Fruit fly (Drosophila melanogaster): Measurements from ENCODE around the gene CG4619.

Gene CG4619

DNA sequence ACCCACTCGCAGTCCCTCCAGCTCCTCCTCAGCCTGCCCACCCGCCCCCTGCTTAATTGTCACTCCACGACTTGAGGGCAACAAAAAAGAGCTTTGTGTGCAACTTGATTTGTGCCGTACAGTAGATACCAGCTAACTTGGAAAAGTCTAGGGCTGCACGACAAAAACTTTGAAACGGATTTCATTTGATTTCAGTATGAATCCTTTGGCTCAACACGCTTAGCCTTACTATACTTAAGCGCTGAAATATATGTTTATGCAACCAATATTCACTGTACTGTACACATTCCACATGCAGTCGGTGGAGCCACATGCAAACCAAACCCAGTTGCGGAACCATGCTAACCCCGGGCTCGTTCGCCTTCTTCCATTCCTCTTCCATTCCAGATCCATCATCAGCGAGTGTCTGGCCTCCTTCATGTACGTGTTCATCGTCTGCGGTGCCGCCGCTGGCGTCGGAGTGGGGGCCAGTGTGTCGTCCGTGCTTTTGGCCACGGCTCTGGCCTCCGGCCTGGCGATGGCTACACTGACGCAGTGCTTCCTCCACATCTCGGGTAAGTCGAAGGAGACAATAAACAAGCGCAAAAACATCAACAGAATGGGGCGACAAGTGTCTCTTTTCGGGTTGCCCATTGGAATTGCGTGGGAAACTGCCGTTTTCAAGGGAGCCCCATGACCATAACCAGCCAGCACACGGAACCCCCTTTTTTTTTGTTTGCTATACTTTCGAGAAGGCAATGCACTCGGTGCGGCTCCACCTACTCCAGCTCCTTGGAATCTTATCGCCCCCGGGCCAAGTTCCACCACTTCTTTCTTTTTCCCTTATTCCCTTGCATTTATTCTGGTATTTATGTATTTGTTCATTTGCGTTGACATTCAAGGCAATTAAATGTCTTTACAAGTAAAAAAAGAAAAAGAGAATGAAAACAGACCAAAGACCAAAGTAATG is 48.0 kb downstream of the CG4619 start (continued):
- TF ChIP-seq knrl (GFP tag; IDR thresholded peaks at IDR 0.05; ENCODE audit: partially characterized antibody) (no peak), CG13894 (tag; optimal IDR thresholded peaks at IDR 0.05) (no peak), gsb (GFP tag; IDR thresholded peaks at IDR 0.05) (no peak), CHES-1-like (GFP tag; optimal IDR thresholded peaks at IDR 0.05) (no peak), CG9876 (GFP tag; optimal IDR thresholded peaks at IDR 0.05) (no peak), Six4 (GFP tag; optimal IDR thresholded peaks at IDR 0.05) (peak; percentile 60), grau (tag; optimal IDR thresholded peaks at IDR 0.05) (peak; percentile 84), ind (GFP tag; optimal IDR thresholded peaks at IDR 0.05) (peak; percentile 57), Hr39 (optimal IDR thresholded peaks at IDR 0.05) (no peak), Dip2 (GFP tag; IDR thresholded peaks at IDR 0.05) (no peak), tx (GFP tag; optimal IDR thresholded peaks at IDR 0.05) (no peak), bsh (GFP tag; optimal IDR thresholded peaks at IDR 0.05) (peak; percentile 79 to 83), CG12219 (GFP tag; optimal IDR thresholded peaks at IDR 0.05) (peak; percentile 52), CG9437 (GFP tag; optimal IDR thresholded peaks at IDR 0.05) (no peak), lmd (GFP tag; IDR thresholded peaks at IDR 0.05) (peak; percentile 65), jigr1 (GFP tag; IDR thresholded peaks at IDR 0.05) (peak; percentile 65; the same call in 2 of the 3 replicates), CG1647 (GFP tag; optimal IDR thresholded peaks at IDR 0.05) (no peak), CG13296 (GFP tag; optimal IDR thresholded peaks at IDR 0.05) (no peak), dmrt99B (tag; optimal IDR thresholded peaks at IDR 0.05) (peak; percentile 71), Deaf1 (tag; optimal IDR thresholded peaks at IDR 0.05) (no peak), MTF-1 (GFP tag; optimal IDR thresholded peaks at IDR 0.05; ENCODE audit: borderline replicate concordance) (no peak), PHDP (tag; optimal IDR thresholded peaks at IDR 0.05) (no peak), Neu2 (GFP tag; optimal IDR thresholded peaks at IDR 0.05; ENCODE audit: borderline replicate concordance) (no peak), CG10431 (GFP tag; optimal IDR thresholded peaks at IDR 0.05) (no peak), Mad (GFP tag; optimal IDR thresholded peaks at IDR 0.05) (no peak), crol (GFP tag; IDR thresholded peaks at IDR 0.05) (no peak), esg (GFP tag; conservative IDR thresholded peaks at IDR 0.05) (0 out of 2 replicates have a peak, but pooled peaks have one; percentile 12), CG12744 (GFP tag; optimal IDR thresholded peaks at IDR 0.05) (no peak), lab (GFP tag; optimal IDR thresholded peaks at IDR 0.05) (peak; percentile 41), Ada2b (GFP tag; IDR thresholded peaks at IDR 0.05) (peak; percentile 71), az2 (GFP tag; optimal IDR thresholded peaks at IDR 0.05) (peak; percentile 34), CG10543 (GFP tag; optimal IDR thresholded peaks at IDR 0.05) (no peak), Bgb (GFP tag; IDR thresholded peaks at IDR 0.05; ENCODE audit: partially characterized antibody) (no peak), pita (GFP tag; optimal IDR thresholded peaks at IDR 0.05) (no peak), dysf (GFP tag; IDR thresholded peaks at IDR 0.05) (peak; percentile 55; the same call in 2 of the 3 replicates), CG2120 (GFP tag; optimal IDR thresholded peaks at IDR 0.05) (no peak), mld (GFP tag; IDR thresholded peaks at IDR 0.05; ENCODE audit: partially characterized antibody) (no peak), Ets97D (GFP tag; optimal IDR thresholded peaks at IDR 0.05) (no peak), CG11695 (GFP tag; IDR thresholded peaks at IDR 0.05) (no peak), Dad (GFP tag; optimal IDR thresholded peaks at IDR 0.05) (no peak), CG14667 (GFP tag; IDR thresholded peaks at IDR 0.05) (peak; percentile 65), CG1792 (GFP tag; optimal IDR thresholded peaks at IDR 0.05) (no peak), hb (GFP tag; IDR thresholded peaks at IDR 0.05; ENCODE audit: partially characterized antibody) (no peak), CG15479 (GFP tag; optimal IDR thresholded peaks at IDR 0.05) (no peak), kah (GFP tag; optimal IDR thresholded peaks at IDR 0.05) (no peak), CG7357 (GFP tag; IDR thresholded peaks at IDR 0.05) (peak; percentile 16; the same call in 1 of the 3 replicates), nerfin-2 (GFP tag; IDR thresholded peaks at IDR 0.05; ENCODE audit: partially characterized antibody) (no peak), sim (GFP tag; IDR thresholded peaks at IDR 0.05) (peak; percentile 59; the same call in 1 of the 2 replicates), chif (GFP tag; optimal IDR thresholded peaks at IDR 0.05) (peak; percentile 11 to 31)
